Comparison of ENCODE assay signal across 1 fruit fly cellular context in genomic region chr3L:15235289-15236080, dm6.
A peak's percentile ranks its signal among the peaks of the same experiment; 100 is the strongest.
TF ChIP-seq lines count a peak whose summit lies in the region.

Gene Tollo, plus strand, starts transcription at chr3L:15235619.

TF ChIP-seq in whole organism, embryonic, 481 proteins besides CTCF, POLR2A, EP300 and RAD21 (continued from another document and continues in another):
- TF ChIP-seq CG31441 (GFP tag; IDR thresholded peaks at IDR 0.05; lab: Robert Waterston, UW), result peak; percentile 14; the same call in 1 of the 2 replicates
- no peak for TF ChIP-seq CG17186 (GFP tag; optimal IDR thresholded peaks at IDR 0.05; lab: Kevin White, UChicago)
- TF ChIP-seq CG8765 (GFP tag; IDR thresholded peaks at IDR 0.05; lab: Robert Waterston, UW), result no peak
- TF ChIP-seq twi (tag; optimal IDR thresholded peaks at IDR 0.05; lab: Kevin White, UChicago), result peak; percentile 58
- TF ChIP-seq CG7745 (tag; optimal IDR thresholded peaks at IDR 0.05; lab: Kevin White, UChicago), result peak; percentile 30
- TF ChIP-seq tap (tag; optimal IDR thresholded peaks at IDR 0.05; lab: Kevin White, UChicago), result no peak
- no peak for TF ChIP-seq Hmr (GFP tag; optimal IDR thresholded peaks at IDR 0.05; lab: Kevin White, UChicago)
- no peak for TF ChIP-seq sd (tag; optimal IDR thresholded peaks at IDR 0.05; lab: Kevin White, UChicago)
- no peak for TF ChIP-seq hkb (optimal IDR thresholded peaks at IDR 0.05; lab: Kevin White, UChicago)
- peak; percentile 33; the same call in 1 of the 2 replicates for TF ChIP-seq hkb (GFP tag; IDR thresholded peaks at IDR 0.05; lab: Robert Waterston, UW)
- TF ChIP-seq CG10654 (GFP tag; optimal IDR thresholded peaks at IDR 0.05; lab: Kevin White, UChicago), result no peak
- TF ChIP-seq pan (optimal IDR thresholded peaks at IDR 0.05; lab: Kevin White, UChicago), result no peak
- peak in 1 of 2 experiments; percentile 17 for TF ChIP-seq pan (GFP tag; optimal IDR thresholded peaks at IDR 0.05 in 1 of 2, IDR thresholded peaks at IDR 0.05 in 1 of 2)
- peak; percentile 65 for TF ChIP-seq CG13287 (GFP tag; IDR thresholded peaks at IDR 0.05; lab: Robert Waterston, UW; ENCODE audit: partially characterized antibody)
- peak; percentile 10 for TF ChIP-seq ash1 (GFP tag; optimal IDR thresholded peaks at IDR 0.05; lab: Kevin White, UChicago)
- TF ChIP-seq Awh (GFP tag; IDR thresholded peaks at IDR 0.05; lab: Robert Waterston, UW), result no peak; the same call in 1 of the 2 replicates
- peak; percentile 22 for TF ChIP-seq vfl (GFP tag; optimal IDR thresholded peaks at IDR 0.05; lab: Kevin White, UChicago)
- no peak for TF ChIP-seq NC2α (GFP tag; optimal IDR thresholded peaks at IDR 0.05; lab: Kevin White, UChicago)
- TF ChIP-seq ftz-f1 (GFP tag; optimal IDR thresholded peaks at IDR 0.05; lab: Kevin White, UChicago), result no peak
- TF ChIP-seq CG6854 (GFP tag; optimal IDR thresholded peaks at IDR 0.05; lab: Kevin White, UChicago), result no peak
- peak; percentile 19 for TF ChIP-seq grau (tag; optimal IDR thresholded peaks at IDR 0.05; lab: Kevin White, UChicago)
- TF ChIP-seq CG1647 (GFP tag; optimal IDR thresholded peaks at IDR 0.05; lab: Kevin White, UChicago), result no peak
- TF ChIP-seq cg (GFP tag; optimal IDR thresholded peaks at IDR 0.05; lab: Kevin White, UChicago), result peak; percentile 8
- TF ChIP-seq Poxn (GFP tag; IDR thresholded peaks at IDR 0.05; lab: Robert Waterston, UW), result 0 out of 2 replicates have a peak, but pooled peaks have one; percentile 1
- TF ChIP-seq BtbVII (GFP tag; optimal IDR thresholded peaks at IDR 0.05; lab: Kevin White, UChicago), result peak; percentile 39
- peak; percentile 77 for TF ChIP-seq sug (tag; optimal IDR thresholded peaks at IDR 0.05; lab: Kevin White, UChicago)
- TF ChIP-seq tna (GFP tag; IDR thresholded peaks at IDR 0.05; lab: Robert Waterston, UW; ENCODE audit: partially characterized antibody), result peak; percentile 75
- TF ChIP-seq Med (GFP tag; lab: Kevin White, UChicago), result peak; percentile 81
- no peak for TF ChIP-seq btn (GFP tag; optimal IDR thresholded peaks at IDR 0.05; lab: Kevin White, UChicago)
- TF ChIP-seq Oli (tag; optimal IDR thresholded peaks at IDR 0.05; lab: Kevin White, UChicago), result peak; percentile 12
- TF ChIP-seq CG17568 (GFP tag; optimal IDR thresholded peaks at IDR 0.05; lab: Kevin White, UChicago), result no peak
- peak; percentile 30 for TF ChIP-seq pros (GFP tag; optimal IDR thresholded peaks at IDR 0.05; lab: Kevin White, UChicago)
- peak; percentile 84 for TF ChIP-seq bbx (GFP tag; IDR thresholded peaks at IDR 0.05; lab: Robert Waterston, UW; ENCODE audit: partially characterized antibody)
- TF ChIP-seq slbo (GFP tag; IDR thresholded peaks at IDR 0.05; lab: Robert Waterston, UW), result peak; percentile 76
- no peak for TF ChIP-seq CG14965 (GFP tag; optimal IDR thresholded peaks at IDR 0.05; lab: Kevin White, UChicago; ENCODE audit: borderline replicate concordance)
- TF ChIP-seq eyg (GFP tag; optimal IDR thresholded peaks at IDR 0.05; lab: Kevin White, UChicago), result peak; percentile 21
- no peak for TF ChIP-seq sens-2 (GFP tag; IDR thresholded peaks at IDR 0.05; lab: Robert Waterston, UW)
- no peak for TF ChIP-seq CG8478 (optimal IDR thresholded peaks at IDR 0.05; lab: Kevin White, UChicago)
- TF ChIP-seq otp (GFP tag; IDR thresholded peaks at IDR 0.05; lab: Robert Waterston, UW), result peak; percentile 29; the same call in 1 of the 3 replicates
- TF ChIP-seq CG1529 (GFP tag; optimal IDR thresholded peaks at IDR 0.05; lab: Kevin White, UChicago), result no peak
- TF ChIP-seq CG4707 (GFP tag; optimal IDR thresholded peaks at IDR 0.05; lab: Kevin White, UChicago), result peak; percentile 100
- TF ChIP-seq knrl (GFP tag; IDR thresholded peaks at IDR 0.05; lab: Robert Waterston, UW; ENCODE audit: partially characterized antibody), result peak; percentile 34; the same call in 1 of the 3 replicates
- no peak for TF ChIP-seq CG7556 (GFP tag; optimal IDR thresholded peaks at IDR 0.05; lab: Kevin White, UChicago)
- TF ChIP-seq row (GFP tag; IDR thresholded peaks at IDR 0.05; lab: Robert Waterston, UW), result peak; percentile 88
- peak; percentile 31; the same call in 1 of the 3 replicates for TF ChIP-seq HLH4C (GFP tag; IDR thresholded peaks at IDR 0.05; lab: Robert Waterston, UW; ENCODE audit: partially characterized antibody)
- TF ChIP-seq ewg (GFP tag; optimal IDR thresholded peaks at IDR 0.05; lab: Kevin White, UChicago), result no peak
- TF ChIP-seq Atf-2 (GFP tag; optimal IDR thresholded peaks at IDR 0.05; lab: Kevin White, UChicago), result no peak
- TF ChIP-seq BEAF-32 (GFP tag; optimal IDR thresholded peaks at IDR 0.05; lab: Kevin White, UChicago), result no peak
- TF ChIP-seq CG4404 (GFP tag; IDR thresholded peaks at IDR 0.05; lab: Robert Waterston, UW), result peak; percentile 49
- TF ChIP-seq CG14014 (GFP tag; IDR thresholded peaks at IDR 0.05; lab: Robert Waterston, UW), result peak; percentile 4; the same call in 1 of the 2 replicates
- TF ChIP-seq HLHmδ (GFP tag; optimal IDR thresholded peaks at IDR 0.05; lab: Kevin White, UChicago), result peak; percentile 68
- TF ChIP-seq pb (GFP tag; optimal IDR thresholded peaks at IDR 0.05; lab: Kevin White, UChicago), result no peak
- TF ChIP-seq gcm2 (GFP tag; optimal IDR thresholded peaks at IDR 0.05; lab: Kevin White, UChicago), result no peak
- peak; percentile 100 for TF ChIP-seq z (GFP tag; IDR thresholded peaks at IDR 0.05; lab: Robert Waterston, UW)
- no peak for TF ChIP-seq NC2β (GFP tag; optimal IDR thresholded peaks at IDR 0.05; lab: Kevin White, UChicago)
- no peak for TF ChIP-seq CG9876 (GFP tag; optimal IDR thresholded peaks at IDR 0.05; lab: Kevin White, UChicago)
- TF ChIP-seq Nf-YB (GFP tag; optimal IDR thresholded peaks at IDR 0.05; lab: Kevin White, UChicago), result peak; percentile 8
- no peak for TF ChIP-seq CG7372 (GFP tag; IDR thresholded peaks at IDR 0.05; lab: Robert Waterston, UW)
- no peak for TF ChIP-seq Tbp (GFP tag; optimal IDR thresholded peaks at IDR 0.05; lab: Kevin White, UChicago)
- no peak for TF ChIP-seq fu2 (GFP tag; optimal IDR thresholded peaks at IDR 0.05; lab: Kevin White, UChicago)
- no peak for TF ChIP-seq fd96Cb (tag; optimal IDR thresholded peaks at IDR 0.05; lab: Kevin White, UChicago)
- TF ChIP-seq sqz (GFP tag; optimal IDR thresholded peaks at IDR 0.05; lab: Kevin White, UChicago), result peak; percentile 16
- TF ChIP-seq MBD-R2 (GFP tag; IDR thresholded peaks at IDR 0.05; lab: Robert Waterston, UW), result no peak; the same call in 1 of the 2 replicates
- peak; percentile 41 for TF ChIP-seq Camta (GFP tag; optimal IDR thresholded peaks at IDR 0.05; lab: Kevin White, UChicago)
- no peak for TF ChIP-seq sim (GFP tag; IDR thresholded peaks at IDR 0.05; lab: Robert Waterston, UW)
- TF ChIP-seq shn (GFP tag; optimal IDR thresholded peaks at IDR 0.05; lab: Kevin White, UChicago), result peak; percentile 67
- 0 out of 3 replicates have a peak, but pooled peaks have one; percentile 3 for TF ChIP-seq CG14050 (GFP tag; IDR thresholded peaks at IDR 0.05; lab: Robert Waterston, UW)
- no peak for TF ChIP-seq sima (GFP tag; optimal IDR thresholded peaks at IDR 0.05; lab: Kevin White, UChicago)
- no peak for TF ChIP-seq gcm (GFP tag; optimal IDR thresholded peaks at IDR 0.05; lab: Kevin White, UChicago)
- TF ChIP-seq insv (GFP tag; optimal IDR thresholded peaks at IDR 0.05; lab: Kevin White, UChicago), result peak in 1 of 2 experiments; percentile 6
- 0 out of 2 replicates have a peak, but pooled peaks have one; percentile 31 for TF ChIP-seq CG10959 (GFP tag; IDR thresholded peaks at IDR 0.05; lab: Robert Waterston, UW)
- peak; percentile 66 for TF ChIP-seq CG9932 (GFP tag; IDR thresholded peaks at IDR 0.05; lab: Robert Waterston, UW)
- TF ChIP-seq seq (GFP tag; IDR thresholded peaks at IDR 0.05; lab: Robert Waterston, UW), result no peak
- peak; percentile 32 for TF ChIP-seq CG11723 (GFP tag; optimal IDR thresholded peaks at IDR 0.05; lab: Kevin White, UChicago)
- TF ChIP-seq TFAM (GFP tag; optimal IDR thresholded peaks at IDR 0.05; lab: Kevin White, UChicago), result no peak
- no peak for TF ChIP-seq CG7987 (GFP tag; optimal IDR thresholded peaks at IDR 0.05; lab: Kevin White, UChicago)
- no peak for TF ChIP-seq da (GFP tag; optimal IDR thresholded peaks at IDR 0.05; lab: Kevin White, UChicago)
- peak; percentile 40; the same call in 1 of the 2 replicates for TF ChIP-seq CG14441 (GFP tag; IDR thresholded peaks at IDR 0.05; lab: Robert Waterston, UW)
- no peak for TF ChIP-seq CG12155 (GFP tag; optimal IDR thresholded peaks at IDR 0.05; lab: Kevin White, UChicago)
- no peak for TF ChIP-seq psq (GFP tag; optimal IDR thresholded peaks at IDR 0.05; lab: Kevin White, UChicago)
- TF ChIP-seq CG5245 (GFP tag; optimal IDR thresholded peaks at IDR 0.05; lab: Kevin White, UChicago), result no peak
- no peak for TF ChIP-seq lbe (GFP tag; optimal IDR thresholded peaks at IDR 0.05; lab: Kevin White, UChicago)
- no peak for TF ChIP-seq fd3F (GFP tag; optimal IDR thresholded peaks at IDR 0.05; lab: Kevin White, UChicago)
- no peak for TF ChIP-seq CG12104 (GFP tag; optimal IDR thresholded peaks at IDR 0.05; lab: Kevin White, UChicago)
- TF ChIP-seq CG1602 (GFP tag; optimal IDR thresholded peaks at IDR 0.05; lab: Kevin White, UChicago), result no peak
- TF ChIP-seq inv (GFP tag; IDR thresholded peaks at IDR 0.05; lab: Robert Waterston, UW; ENCODE audit: partially characterized antibody), result peak; percentile 51; the same call in 1 of the 2 replicates
- no peak for TF ChIP-seq hb (GFP tag; IDR thresholded peaks at IDR 0.05; lab: Robert Waterston, UW; ENCODE audit: partially characterized antibody)
- no peak for TF ChIP-seq Hr39 (optimal IDR thresholded peaks at IDR 0.05; lab: Kevin White, UChicago)
- TF ChIP-seq toy (GFP tag; IDR thresholded peaks at IDR 0.05; lab: Robert Waterston, UW), result no peak
- no peak for TF ChIP-seq CG10543 (GFP tag; optimal IDR thresholded peaks at IDR 0.05; lab: Kevin White, UChicago)
- peak; percentile 11 for TF ChIP-seq CG30403 (GFP tag; optimal IDR thresholded peaks at IDR 0.05; lab: Kevin White, UChicago)
- peak; percentile 53; the same call in 1 of the 2 replicates for TF ChIP-seq CG32772 (GFP tag; IDR thresholded peaks at IDR 0.05; lab: Robert Waterston, UW)
- TF ChIP-seq Atf3 (GFP tag; optimal IDR thresholded peaks at IDR 0.05; lab: Kevin White, UChicago), result no peak
- TF ChIP-seq Vsx1 (GFP tag; optimal IDR thresholded peaks at IDR 0.05; lab: Kevin White, UChicago), result no peak
- no peak for TF ChIP-seq Hr78 (GFP tag; optimal IDR thresholded peaks at IDR 0.05; lab: Kevin White, UChicago)
- peak; percentile 31; the same call in 1 of the 2 replicates for TF ChIP-seq E2f1 (GFP tag; IDR thresholded peaks at IDR 0.05; lab: Robert Waterston, UW)
- no peak for TF ChIP-seq CG7271 (tag; optimal IDR thresholded peaks at IDR 0.05; lab: Kevin White, UChicago)
- no peak for TF ChIP-seq ap (GFP tag; IDR thresholded peaks at IDR 0.05; lab: Robert Waterston, UW)
- TF ChIP-seq C15 (GFP tag; IDR thresholded peaks at IDR 0.05; lab: Robert Waterston, UW), result no peak
- no peak for TF ChIP-seq CG8089 (GFP tag; optimal IDR thresholded peaks at IDR 0.05; lab: Kevin White, UChicago)
- no peak for TF ChIP-seq CG12744 (GFP tag; optimal IDR thresholded peaks at IDR 0.05; lab: Kevin White, UChicago)
- TF ChIP-seq CG18011 (GFP tag; optimal IDR thresholded peaks at IDR 0.05; lab: Kevin White, UChicago), result no peak
- TF ChIP-seq CG2199 (GFP tag; IDR thresholded peaks at IDR 0.05; lab: Robert Waterston, UW), result peak; percentile 82; the same call in 2 of the 3 replicates
- no peak for TF ChIP-seq unpg (GFP tag; optimal IDR thresholded peaks at IDR 0.05; lab: Kevin White, UChicago)
- TF ChIP-seq CG4730 (GFP tag; IDR thresholded peaks at IDR 0.05; lab: Robert Waterston, UW), result peak; percentile 27; the same call in 1 of the 2 replicates
- TF ChIP-seq CG16863 (GFP tag; optimal IDR thresholded peaks at IDR 0.05; lab: Kevin White, UChicago), result no peak
- no peak for TF ChIP-seq br (optimal IDR thresholded peaks at IDR 0.05; lab: Kevin White, UChicago)
- TF ChIP-seq luna (GFP tag; optimal IDR thresholded peaks at IDR 0.05; lab: Kevin White, UChicago), result no peak
- TF ChIP-seq CG15011 (GFP tag; optimal IDR thresholded peaks at IDR 0.05; lab: Kevin White, UChicago), result no peak
- TF ChIP-seq Doc2 (GFP tag; IDR thresholded peaks at IDR 0.05; lab: Robert Waterston, UW), result no peak
- no peak for TF ChIP-seq CG4282 (GFP tag; optimal IDR thresholded peaks at IDR 0.05; lab: Kevin White, UChicago)
- 0 out of 2 replicates have a peak, but pooled peaks have one; percentile 12 for TF ChIP-seq Ada2b (GFP tag; IDR thresholded peaks at IDR 0.05; lab: Robert Waterston, UW)
- no peak for TF ChIP-seq HHEX (GFP tag; optimal IDR thresholded peaks at IDR 0.05; lab: Kevin White, UChicago)
- no peak for TF ChIP-seq org-1 (GFP tag; optimal IDR thresholded peaks at IDR 0.05; lab: Kevin White, UChicago)
- 0 out of 2 replicates have a peak, but pooled peaks have one; percentile 40 for TF ChIP-seq CG4360 (GFP tag; IDR thresholded peaks at IDR 0.05; lab: Robert Waterston, UW)
- TF ChIP-seq aop (GFP tag; IDR thresholded peaks at IDR 0.05; lab: Robert Waterston, UW), result peak; percentile 58; the same call in 1 of the 2 replicates
- peak; percentile 17 for TF ChIP-seq slou (GFP tag; optimal IDR thresholded peaks at IDR 0.05; lab: Kevin White, UChicago)
- TF ChIP-seq Dp (GFP tag; optimal IDR thresholded peaks at IDR 0.05; lab: Kevin White, UChicago), result no peak
- no peak for TF ChIP-seq MESR4 (GFP tag; optimal IDR thresholded peaks at IDR 0.05; lab: Kevin White, UChicago)
- peak; percentile 27; the same call in 1 of the 2 replicates for TF ChIP-seq ssp (GFP tag; IDR thresholded peaks at IDR 0.05; lab: Robert Waterston, UW)
- TF ChIP-seq Rfx (GFP tag; IDR thresholded peaks at IDR 0.05; lab: Robert Waterston, UW), result peak; percentile 53; the same call in 1 of the 2 replicates
- no peak for TF ChIP-seq Lim3 (GFP tag; IDR thresholded peaks at IDR 0.05; lab: Robert Waterston, UW)
- TF ChIP-seq Scr (GFP tag; IDR thresholded peaks at IDR 0.05; lab: Robert Waterston, UW; ENCODE audit: partially characterized antibody), result peak; percentile 62
- no peak for TF ChIP-seq usp (GFP tag; optimal IDR thresholded peaks at IDR 0.05; lab: Kevin White, UChicago)
- no peak for TF ChIP-seq cas (GFP tag; IDR thresholded peaks at IDR 0.05; lab: Robert Waterston, UW)
- no peak for TF ChIP-seq Fer2 (tag; optimal IDR thresholded peaks at IDR 0.05; lab: Kevin White, UChicago)
- TF ChIP-seq onecut (GFP tag; IDR thresholded peaks at IDR 0.05; lab: Robert Waterston, UW), result 0 out of 2 replicates have a peak, but pooled peaks have one; percentile 7
- TF ChIP-seq CG11456 (GFP tag; IDR thresholded peaks at IDR 0.05; lab: Robert Waterston, UW), result peak; percentile 70; the same call in 1 of the 3 replicates
- TF ChIP-seq CG11085 (GFP tag; IDR thresholded peaks at IDR 0.05; lab: Robert Waterston, UW), result no peak
- TF ChIP-seq HmgZ (tag; optimal IDR thresholded peaks at IDR 0.05; lab: Kevin White, UChicago), result no peak
